Worm (Caenorhabditis elegans) whole organism, young adult: ENCODE results near the gene glt-5.

Experiments
- C06A6.2 ChIP-seq: fragments of 200-800 bp; sonication (Bioruptor generic); conservative IDR thresholded peaks from 2 replicates; pipeline ENCODE4 v1.3.6; 2022; ENCODE audit warnings: missing genetic modification characterization, missing compliant biosample characterization
- pha-4 ChIP-seq: fragments of 150-350 bp; sonication (generic microtip); optimal IDR thresholded peaks from 2 replicates; lab custom pipeline; 2014; ENCODE audit warnings: missing biosample characterization, missing genetic modification reagents, missing genetic modification characterization

- TF ChIP-seq pha-4 (tag; lab: Kevin White, UChicago) (no peak), C06A6.2 (GFP tag; lab: Robert Waterston, UW) (no peak)
Observed at ce11 chrII:9662797-9663196, 45.9 kb downstream of the glt-5 start, which contains the start of gene cyp-13A10.
